Fruit fly (Drosophila melanogaster): ENCODE data around the gene Qtzl.

- TF ChIP-seq org-1 (GFP tag; optimal IDR thresholded peaks at IDR 0.05) = no peak
- no peak for TF ChIP-seq sr (GFP tag; IDR thresholded peaks at IDR 0.05)
- no peak for TF ChIP-seq dmrt99B (tag; optimal IDR thresholded peaks at IDR 0.05)
- TF ChIP-seq bcd (GFP tag; optimal IDR thresholded peaks at IDR 0.05) = no peak
Observed at dm6 chr2L:12013741-12014393, 18.3 kb downstream of the Qtzl start.

All from whole organism, embryonic.